Worm (Caenorhabditis elegans): ENCODE data around the gene B0198.3.

B0198.3 gene

DNA sequence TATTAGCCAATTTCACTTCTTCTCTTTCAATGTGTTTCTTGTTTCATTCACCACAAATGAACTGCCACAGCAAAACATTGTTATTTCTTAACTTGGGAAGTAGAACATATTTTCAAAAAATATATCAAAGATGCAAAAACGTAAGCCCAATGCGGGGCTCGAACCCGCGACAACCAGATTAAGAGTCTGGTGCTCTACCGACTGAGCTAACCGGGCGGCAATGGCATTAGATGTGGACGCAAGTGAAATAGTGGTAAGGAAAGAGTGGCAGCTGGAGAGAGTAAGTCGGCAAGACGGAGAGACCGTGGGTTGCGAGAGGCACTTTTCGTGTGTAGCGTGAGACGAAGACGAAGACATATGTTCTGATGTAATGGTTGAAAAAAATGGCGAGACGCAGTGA is 49.1 kb upstream of the B0198.3 start (continued):
- TF ChIP-seq ceh-9 (tag; optimal IDR thresholded peaks at IDR 0.05) (peak; percentile 82), K02D7.2 (tag; optimal IDR thresholded peaks at IDR 0.05) (peak; percentile 92), ceh-19 (GFP tag; optimal IDR thresholded peaks at IDR 0.05) (peak; percentile 97), fkh-6 (tag; optimal IDR thresholded peaks at IDR 0.05) (peak; percentile 96), nfya-1 (tag; optimal IDR thresholded peaks at IDR 0.05) (peak; percentile 83), ceh-6 (GFP tag; optimal IDR thresholded peaks at IDR 0.05) (peak; percentile 97), gmeb-2 (tag; optimal IDR thresholded peaks at IDR 0.05) (peak; percentile 95), che-1 (tag; optimal IDR thresholded peaks at IDR 0.05) (peak; percentile 96), syd-9 (tag; optimal IDR thresholded peaks at IDR 0.05) (peak; percentile 94), nhr-11 (tag; optimal IDR thresholded peaks at IDR 0.05) (no peak), ceh-14 (tag; optimal IDR thresholded peaks at IDR 0.05) (peak; percentile 98), ceh-34 (tag; optimal IDR thresholded peaks at IDR 0.05) (peak; percentile 96), sox-2 (GFP tag; IDR thresholded peaks at IDR 0.05) (peak; percentile 95), ceh-2 (tag; optimal IDR thresholded peaks at IDR 0.05) (peak; percentile 94), C08G9.2 (tag; optimal IDR thresholded peaks at IDR 0.05) (peak; percentile 89), madf-2 (tag; optimal IDR thresholded peaks at IDR 0.05) (peak; percentile 93), ttx-3 (tag; optimal IDR thresholded peaks at IDR 0.05) (peak; percentile 97), sox-4 (tag; optimal IDR thresholded peaks at IDR 0.05) (peak; percentile 95), hlh-8 (tag; optimal IDR thresholded peaks at IDR 0.05) (peak; percentile 95), unc-86 (tag; optimal IDR thresholded peaks at IDR 0.05) (peak; percentile 96), npax-4 (tag; optimal IDR thresholded peaks at IDR 0.05) (peak; percentile 93), lin-11 (tag; optimal IDR thresholded peaks at IDR 0.05) (peak; percentile 94), sdc-2 (tag; optimal IDR thresholded peaks at IDR 0.05) (peak; percentile 94), pros-1 (tag; optimal IDR thresholded peaks at IDR 0.05) (peak; percentile 13), fkh-10 (GFP tag; optimal IDR thresholded peaks at IDR 0.05) (peak; percentile 75)

DNA sequence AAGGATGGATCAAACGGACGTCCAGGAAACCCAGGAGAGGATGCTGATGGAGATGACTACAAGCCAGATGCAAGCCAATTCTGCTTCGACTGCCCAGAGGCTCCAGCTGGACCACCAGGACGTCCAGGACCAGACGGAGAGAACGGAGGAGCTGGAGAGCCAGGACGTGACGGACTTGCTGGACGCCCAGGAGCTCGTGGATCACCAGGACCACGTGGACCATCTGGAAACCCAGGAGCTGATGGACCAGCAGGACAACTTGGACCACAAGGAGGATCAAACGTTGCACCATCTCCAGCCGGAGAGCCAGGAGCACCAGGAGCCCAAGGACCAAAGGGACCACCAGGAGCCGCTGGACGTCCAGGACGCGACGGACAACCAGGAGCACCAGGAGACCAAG is 48.6 kb upstream of the B0198.3 start:
- TF ChIP-seq fax-1 (tag; optimal IDR thresholded peaks at IDR 0.05) (no peak), elt-2 (tag; optimal IDR thresholded peaks at IDR 0.05) (no peak), ceh-22 (tag; optimal IDR thresholded peaks at IDR 0.05) (no peak), C38D4.7 (GFP tag; optimal IDR thresholded peaks at IDR 0.05) (no peak), dmd-4 (tag; optimal IDR thresholded peaks at IDR 0.05; ENCODE audit: borderline replicate concordance) (no peak), pqm-1 (tag; optimal IDR thresholded peaks at IDR 0.05) (no peak), ceh-30 (tag; optimal IDR thresholded peaks at IDR 0.05) (no peak), hlh-6 (tag; optimal IDR thresholded peaks at IDR 0.05) (no peak), unc-3 (GFP tag; conservative IDR thresholded peaks at IDR 0.05) (no peak), unc-3 (tag; optimal IDR thresholded peaks at IDR 0.05) (no peak), F13H6.1 (tag; optimal IDR thresholded peaks at IDR 0.05) (no peak), ama-1 (optimal IDR thresholded peaks at IDR 0.05) (no peak), K09A11.1 (tag; optimal IDR thresholded peaks at IDR 0.05; ENCODE audit: insufficient read depth) (no peak)

DNA sequence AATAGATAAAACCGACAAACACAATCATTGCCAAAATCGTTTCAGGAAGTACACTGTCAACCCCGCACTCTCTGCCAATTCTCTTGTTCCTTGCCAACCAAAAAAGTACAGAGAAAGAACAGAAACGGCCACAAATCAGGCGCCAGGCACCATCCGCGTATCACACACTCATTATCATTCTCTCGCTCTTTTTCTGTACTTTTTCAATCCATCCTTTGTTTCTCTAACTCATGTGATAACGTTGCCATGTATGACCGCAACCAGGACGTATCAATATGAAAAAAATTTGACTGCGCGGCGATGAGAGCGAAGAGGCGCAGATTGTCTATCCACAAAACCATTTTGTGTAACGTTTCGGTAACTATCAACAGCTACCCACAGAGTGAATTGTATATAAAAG is 47.8 kb upstream of the B0198.3 start, which contains the start of gene col-181:
TSS of gene col-181 (plus strand) at position 301 of the 400 bp plus-strand sequence.
- no peak for TF ChIP-seq ceh-24 (tag; optimal IDR thresholded peaks at IDR 0.05)
- TF ChIP-seq zip-5 (tag; optimal IDR thresholded peaks at IDR 0.05), result no peak
- no peak for TF ChIP-seq pax-1 (tag; optimal IDR thresholded peaks at IDR 0.05)
- no peak for TF ChIP-seq K02D7.2 (tag; optimal IDR thresholded peaks at IDR 0.05)
- TF ChIP-seq elt-2 (tag; optimal IDR thresholded peaks at IDR 0.05), result no peak
- TF ChIP-seq ceh-18 (tag; optimal IDR thresholded peaks at IDR 0.05), result no peak
- TF ChIP-seq nhr-232 (tag; optimal IDR thresholded peaks at IDR 0.05), result no peak
- no peak for TF ChIP-seq unc-55 (GFP tag; optimal IDR thresholded peaks at IDR 0.05)
- no peak for TF ChIP-seq pqm-1 (tag; optimal IDR thresholded peaks at IDR 0.05)
- TF ChIP-seq fkh-10 (GFP tag; optimal IDR thresholded peaks at IDR 0.05), result no peak
- TF ChIP-seq pha-2 (tag; optimal IDR thresholded peaks at IDR 0.05), result no peak
- TF ChIP-seq odd-2 (tag; optimal IDR thresholded peaks at IDR 0.05), result no peak
